Worm (Caenorhabditis elegans) whole organism, mixed stage, embryonic: ENCODE measurements around the gene F53A2.1.

Experiments used
- drap-1 ChIP-seq: fragments of 200-800 bp; sonication (Bioruptor generic); optimal IDR thresholded peaks from 3 replicates; lab custom pipeline; 2018; ENCODE audit warnings: mild to moderate bottlenecking, missing genetic modification characterization, missing compliant biosample characterization
- elt-1 ChIP-seq: sonication (generic microtip); optimal IDR thresholded peaks from 2 replicates; lab custom pipeline; 2017; ENCODE audit warnings: missing genetic modification characterization, mild to moderate bottlenecking, missing compliant biosample characterization, antibody characterized with exemption, moderate library complexity, borderline replicate concordance; ENCODE audit not compliant: insufficient read depth
- hlh-1 ChIP-seq: fragments of 150-350 bp; optimal IDR thresholded peaks from 2 replicates; lab custom pipeline; 2014; ENCODE audit warnings: missing biosample characterization, missing genetic modification reagents, missing genetic modification characterization
- mep-1 ChIP-seq: fragments of 150-350 bp; optimal IDR thresholded peaks from 2 replicates; lab custom pipeline; 2017; ENCODE audit warnings: missing biosample characterization, missing genetic modification reagents, missing genetic modification characterization, inconsistent platforms
- nhr-237 ChIP-seq: fragments of 150-350 bp; optimal IDR thresholded peaks from 2 replicates; lab custom pipeline; 2014; ENCODE audit warnings: missing biosample characterization, missing genetic modification characterization
- nhr-28 ChIP-seq: fragments of 150-350 bp; optimal IDR thresholded peaks from 2 replicates; lab custom pipeline; 2014; ENCODE audit warnings: missing biosample characterization, missing genetic modification characterization
- sem-2 ChIP-seq: fragments of 200-800 bp; sonication (Bioruptor generic); optimal IDR thresholded peaks from 2 replicates; lab custom pipeline; 2018; ENCODE audit warnings: mild to moderate bottlenecking, missing genetic modification characterization, missing compliant biosample characterization
- snpc-4 ChIP-seq: fragments of 150-350 bp; optimal IDR thresholded peaks from 2 replicates; lab custom pipeline; 2014; ENCODE audit warnings: missing biosample characterization, missing genetic modification characterization
- unc-62 ChIP-seq: fragments of 150-350 bp; optimal IDR thresholded peaks from 2 replicates; lab custom pipeline; 2014; ENCODE audit warnings: missing biosample characterization, missing genetic modification reagents, missing genetic modification characterization
- ztf-11 ChIP-seq: fragments of 150-350 bp; optimal IDR thresholded peaks from 2 replicates; lab custom pipeline; 2014; ENCODE audit warnings: missing biosample characterization, missing genetic modification characterization

ce11 chrIII:13313788-13314187, 10.9 kb downstream of the F53A2.1 start, which contains the start of gene Y43F4B.10:
- no peak for TF ChIP-seq snpc-4 (tag; lab: Kevin White, UChicago)
- no peak for TF ChIP-seq unc-62 (GFP tag; lab: Kevin White, UChicago)
- peak; percentile 28 for TF ChIP-seq mep-1 (tag; lab: Kevin White, UChicago)
- no peak for TF ChIP-seq ztf-11 (tag; lab: Kevin White, UChicago)
- no peak for TF ChIP-seq hlh-1 (tag; lab: Kevin White, UChicago)
- TF ChIP-seq sem-2, result no peak
- no peak for TF ChIP-seq elt-1 (tag; lab: Kevin White, UChicago)
- TF ChIP-seq nhr-237 (tag; lab: Kevin White, UChicago), result peak; percentile 24
- no peak for TF ChIP-seq nhr-28 (tag; lab: Kevin White, UChicago)
- no peak for TF ChIP-seq drap-1 (GFP tag; lab: Kevin White, UChicago)
